Worm (Caenorhabditis elegans) whole organism, L1 larva: Measurements from ENCODE around the gene F59B2.8.
"Not testable (repeated sequence)": the region's sequence is repeated elsewhere in the genome, so short reads cannot be mapped to it uniquely, and the experiment has no call there.

ENCODE experiments used
- C34B4.2 ChIP-seq: sonication (generic microtip); optimal IDR thresholded peaks from 2 replicates; lab custom pipeline; 2017; ENCODE audit warnings: mild to moderate bottlenecking, missing genetic modification characterization, missing compliant biosample characterization
- Y116A8C.19 ChIP-seq: sonication (generic microtip); optimal IDR thresholded peaks from 2 replicates; lab custom pipeline; 2016; ENCODE audit warnings: missing compliant biosample characterization, missing genetic modification characterization, borderline replicate concordance
- ama-1 ChIP-seq: fragments of 150-350 bp; optimal IDR thresholded peaks from 2 replicates; lab custom pipeline; 2014
- ceh-8 ChIP-seq: fragments of 200-800 bp; sonication (Bioruptor generic); optimal IDR thresholded peaks from 2 replicates; lab custom pipeline; 2018; ENCODE audit warnings: mild to moderate bottlenecking, missing genetic modification characterization, moderate library complexity, missing compliant biosample characterization
- ceh-82 ChIP-seq, 3 experiments: fragments of 150-350 bp in 1 of 3; sonication (generic microtip) in 2 of 3; optimal IDR thresholded peaks; 2 replicates each; lab custom pipeline; 2014 to 2017; ENCODE audit warnings: missing biosample characterization in 3 of 3, missing genetic modification characterization in 3 of 3
- dpl-1 ChIP-seq, 3 experiments: fragments of 150-350 bp in 2 of 3; sonication (generic microtip) in 1 of 3; optimal IDR thresholded peaks; 2 replicates each; lab custom pipeline; 2014 to 2017; ENCODE audit warnings: missing biosample characterization in 3 of 3, missing genetic modification characterization in 3 of 3, missing genetic modification reagents in 3 of 3
- efl-1 ChIP-seq, 4 experiments: fragments of 150-350 bp; optimal IDR thresholded peaks in 3 of 4; peaks in 1 of 4; 1 replicate in 1 of 4; 2 replicates in 3 of 4; lab custom pipeline; 2014; ENCODE audit warnings: missing biosample characterization in 2 of 4, missing genetic modification characterization in 2 of 4, missing genetic modification reagents in 2 of 4
- elt-3 ChIP-seq, 6 experiments: fragments of 150-350 bp in 1 of 6; sonication (generic microtip); optimal IDR thresholded peaks; 2 replicates each; lab custom pipeline; 2017 to 2018; ENCODE audit warnings: missing biosample characterization in 6 of 6, missing genetic modification characterization in 6 of 6, inconsistent platforms in 1 of 6
- ets-5 ChIP-seq: fragments of 200-800 bp; sonication (Bioruptor generic); IDR thresholded peaks from 2 replicates; pipeline ENCODE4 v1.3.6; 2022; ENCODE audit warnings: missing genetic modification characterization, missing compliant biosample characterization
- fkh-10 ChIP-seq: sonication (generic microtip); optimal IDR thresholded peaks from 2 replicates; lab custom pipeline; 2017; ENCODE audit warnings: missing biosample characterization, missing genetic modification reagents, missing genetic modification characterization
- jun-1 ChIP-seq: fragments of 150-350 bp; optimal IDR thresholded peaks from 2 replicates; lab custom pipeline; 2014; ENCODE audit warnings: missing biosample characterization, missing genetic modification reagents, missing genetic modification characterization
- lin-13 ChIP-seq: fragments of 150-350 bp; optimal IDR thresholded peaks from 2 replicates; lab custom pipeline; 2014; ENCODE audit warnings: missing biosample characterization, missing genetic modification reagents, missing genetic modification characterization
- mab-9 ChIP-seq: fragments of 200-800 bp; sonication (Bioruptor generic); IDR thresholded peaks from 2 replicates; pipeline ENCODE4 v1.3.6; 2022; ENCODE audit warnings: missing genetic modification reagents, missing genetic modification characterization, missing compliant biosample characterization
- mef-2 ChIP-seq: fragments of 150-350 bp; optimal IDR thresholded peaks from 2 replicates; lab custom pipeline; 2014; ENCODE audit warnings: missing biosample characterization, missing genetic modification characterization
- nhr-11 ChIP-seq: fragments of 150-350 bp; optimal IDR thresholded peaks from 2 replicates; lab custom pipeline; 2014; ENCODE audit warnings: missing biosample characterization, missing genetic modification characterization
- nhr-19 ChIP-seq: fragments of 200-800 bp; sonication (Bioruptor generic); conservative IDR thresholded peaks from 2 replicates; pipeline ENCODE4 v1.3.6; 2022; ENCODE audit warnings: missing genetic modification characterization, missing compliant biosample characterization
- nhr-20 ChIP-seq: sonication (generic microtip); optimal IDR thresholded peaks from 2 replicates; lab custom pipeline; 2016; ENCODE audit warnings: mild to moderate bottlenecking, missing genetic modification characterization, missing compliant biosample characterization
- nhr-71 ChIP-seq: sonication (generic microtip); optimal IDR thresholded peaks from 2 replicates; lab custom pipeline; 2016; ENCODE audit warnings: mild to moderate bottlenecking, missing genetic modification characterization, moderate library complexity, missing compliant biosample characterization
- nhr-76 ChIP-seq: sonication (generic microtip); optimal IDR thresholded peaks from 2 replicates; lab custom pipeline; 2017; ENCODE audit warnings: missing biosample characterization, missing genetic modification characterization
- nhr-84 ChIP-seq: sonication (generic microtip); optimal IDR thresholded peaks from 2 replicates; lab custom pipeline; 2017; ENCODE audit warnings: missing biosample characterization, missing genetic modification characterization
- nhr-85 ChIP-seq: sonication (generic microtip); peaks from one replicate; lab custom pipeline; 2016; ENCODE audit warnings: missing genetic modification characterization, inconsistent platforms, missing compliant biosample characterization
- pqm-1 ChIP-seq: sonication (generic microtip); optimal IDR thresholded peaks from 3 replicates; lab custom pipeline; 2017; ENCODE audit warnings: missing biosample characterization, missing genetic modification characterization
- rnt-1 ChIP-seq: sonication (generic microtip); optimal IDR thresholded peaks from 2 replicates; lab custom pipeline; 2016; ENCODE audit warnings: mild to moderate bottlenecking, missing genetic modification characterization, moderate library complexity, missing compliant biosample characterization
- skn-1 ChIP-seq: fragments of 150-350 bp; optimal IDR thresholded peaks from 2 replicates; lab custom pipeline; 2014; ENCODE audit warnings: missing biosample characterization, missing genetic modification characterization
- snpc-4 ChIP-seq: fragments of 150-350 bp; optimal IDR thresholded peaks from 2 replicates; lab custom pipeline; 2014; ENCODE audit warnings: missing biosample characterization, missing genetic modification characterization
- snu-23 ChIP-seq: sonication (generic microtip); optimal IDR thresholded peaks from 2 replicates; lab custom pipeline; 2016; ENCODE audit warnings: missing genetic modification characterization, missing compliant biosample characterization
- sup-37 ChIP-seq: fragments of 200-800 bp; sonication (Bioruptor generic); optimal IDR thresholded peaks from 2 replicates; lab custom pipeline; 2018; ENCODE audit warnings: mild to moderate bottlenecking, missing genetic modification characterization, missing compliant biosample characterization
- swsn-7 ChIP-seq: sonication (generic microtip); optimal IDR thresholded peaks from 2 replicates; lab custom pipeline; 2016; ENCODE audit warnings: missing genetic modification characterization, missing compliant biosample characterization
- tbx-2 ChIP-seq: sonication (generic microtip); optimal IDR thresholded peaks from 2 replicates; lab custom pipeline; 2016; ENCODE audit warnings: missing genetic modification characterization, missing compliant biosample characterization
- unc-130 ChIP-seq: fragments of 150-350 bp; optimal IDR thresholded peaks from 2 replicates; lab custom pipeline; 2017; ENCODE audit warnings: missing biosample characterization, missing genetic modification characterization, inconsistent platforms

The F59B2.8 gene

DNA sequence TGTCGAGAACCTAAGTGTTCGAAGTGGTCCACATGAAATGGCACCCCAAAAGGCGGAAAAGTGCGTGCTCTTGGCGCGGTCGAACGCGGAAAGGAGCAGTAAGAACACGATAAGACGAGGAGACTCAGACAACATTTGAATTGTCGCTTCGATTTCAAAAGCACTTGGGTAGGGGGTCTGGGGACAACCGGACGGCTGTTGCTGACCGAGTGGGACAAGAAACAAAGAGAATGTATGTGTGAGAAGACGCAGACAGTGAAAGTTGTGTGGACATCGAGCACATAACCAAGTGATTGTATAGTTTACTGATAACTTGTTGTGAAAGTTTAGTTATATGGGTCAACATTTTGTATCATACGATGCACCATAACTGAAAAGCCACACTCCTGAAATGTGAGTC lies 2.8 kb downstream of the F59B2.8 start (continued):
- TF ChIP-seq efl-1 (optimal IDR thresholded peaks at IDR 0.05; lab: Kevin White, UChicago) (no peak), efl-1 (GFP tag; optimal IDR thresholded peaks at IDR 0.05 in 1 of 2; lab: Kevin White, UChicago) (no peak), nhr-71 (tag; lab: Kevin White, UChicago) (no peak), ceh-8 (GFP tag; lab: Kevin White, UChicago) (no peak), lin-13 (GFP tag; lab: Kevin White, UChicago) (no peak), Y116A8C.19 (tag; lab: Kevin White, UChicago) (no peak), rnt-1 (peak; percentile 30), snu-23 (GFP tag; lab: Kevin White, UChicago) (no peak), ets-5 (GFP tag; lab: Robert Waterston, UW) (no peak), fkh-10 (GFP tag; lab: Kevin White, UChicago) (no peak), nhr-84 (tag; lab: Kevin White, UChicago) (no peak), tbx-2 (tag; lab: Kevin White, UChicago) (no peak), ama-1 (lab: Kevin White, UChicago) (no peak), mef-2 (tag; lab: Kevin White, UChicago) (no peak), nhr-19 (no peak), skn-1 (no peak)

DNA sequence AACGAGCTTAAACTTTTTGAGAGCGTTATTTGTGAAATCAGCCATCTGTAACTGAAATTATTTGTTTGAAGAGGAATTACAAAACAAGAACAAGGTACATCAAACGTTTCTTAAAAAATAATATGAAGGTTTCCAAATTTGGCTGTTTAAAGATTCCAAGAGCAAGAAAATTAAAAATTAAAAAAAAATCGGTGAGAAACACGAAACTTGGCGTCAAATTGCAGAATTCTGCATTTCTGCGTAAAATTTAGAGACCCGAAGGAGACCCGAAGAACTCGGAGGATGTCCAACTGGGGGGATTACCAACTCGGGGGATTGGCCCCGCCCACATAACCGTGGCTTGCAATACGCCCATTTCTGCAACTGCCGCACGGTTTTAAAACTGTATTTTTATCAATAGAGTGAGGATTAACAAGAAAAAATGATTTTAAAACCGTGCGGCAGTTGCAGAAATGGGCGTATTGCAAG lies 4.1 kb downstream of the F59B2.8 start, which contains the start of gene rab-6.1:
Gene rab-6.1, minus strand, starts transcription at position 51 of the 468 bp plus-strand sequence.
- not testable (repeated sequence) for TF ChIP-seq swsn-7 (tag; lab: Kevin White, UChicago); nhr-11 (tag; lab: Kevin White, UChicago); snpc-4

DNA sequence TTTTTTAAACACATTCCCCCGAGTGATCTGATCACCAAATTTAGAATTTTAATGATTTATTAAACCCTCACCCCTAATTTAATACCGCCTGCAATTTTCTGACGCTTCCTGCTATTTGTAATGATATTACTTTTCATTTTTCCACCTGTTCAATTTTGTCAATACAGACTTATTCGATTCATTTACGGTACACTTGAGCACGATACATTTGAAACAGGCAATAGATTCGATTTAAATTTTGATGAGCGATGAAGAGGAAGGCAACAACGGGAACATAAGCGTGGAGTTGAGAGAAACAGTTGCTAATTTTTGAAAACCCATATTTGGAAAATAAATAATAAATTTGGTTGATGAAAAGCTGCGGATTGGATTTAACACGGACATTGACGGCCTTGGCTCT lies 5.3 kb downstream of the F59B2.8 start:
- TF ChIP-seq pqm-1 (tag; lab: Kevin White, UChicago), result no peak
- TF ChIP-seq sup-37, result no peak
- TF ChIP-seq nhr-20 (tag; lab: Kevin White, UChicago), result no peak
- TF ChIP-seq rnt-1, result no peak
- no peak for TF ChIP-seq mab-9 (GFP tag; lab: Robert Waterston, UW)

DNA sequence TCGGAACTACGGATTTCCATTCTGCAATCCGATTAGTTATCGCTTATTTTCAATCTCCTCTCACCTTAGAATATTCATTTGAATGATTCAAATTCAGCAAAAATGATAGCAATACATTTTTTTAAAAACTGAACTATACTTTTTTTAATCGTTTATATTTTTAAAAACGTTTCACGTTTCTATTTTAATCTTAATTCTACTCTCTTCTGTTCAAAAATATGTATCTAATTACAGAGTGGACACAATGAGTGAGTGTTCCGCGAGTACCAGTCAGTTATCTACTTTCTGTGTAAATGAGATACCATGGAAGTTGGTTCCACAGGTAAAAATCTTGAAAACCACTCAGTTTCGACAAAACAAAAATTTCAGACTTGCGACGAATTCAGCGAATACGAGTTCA lies 7.5 kb downstream of the F59B2.8 start, which contains the start of the genes F59B2.15 and zif-1:
Gene F59B2.15, minus strand, starts transcription at position 101 of the 400 bp plus-strand sequence.
Gene zif-1, plus strand, starts transcription at position 235 of the 400 bp plus-strand sequence.
- TF ChIP-seq elt-3 (tag; optimal IDR thresholded peaks at IDR 0.05; lab: Kevin White, UChicago) (no peak), Y116A8C.19 (tag; lab: Kevin White, UChicago) (no peak)

DNA sequence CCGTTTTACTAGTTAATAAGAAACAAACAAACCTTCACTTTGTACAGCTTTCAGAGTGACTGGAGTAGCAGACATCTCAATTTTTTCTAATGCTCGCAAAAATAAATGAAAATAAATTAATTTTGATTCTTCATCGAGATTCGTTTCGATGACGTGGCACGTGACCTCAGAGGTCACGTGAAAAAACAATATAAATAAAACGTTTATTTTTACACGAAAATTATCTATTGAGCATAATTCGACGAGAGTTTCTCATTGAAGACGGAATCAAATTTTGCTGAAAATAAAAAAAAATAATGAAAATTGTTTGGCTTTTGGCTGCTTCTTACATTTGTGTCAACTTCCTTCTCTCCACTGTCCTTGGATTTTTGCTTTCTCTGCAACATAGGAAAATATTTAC lies 8.1 kb downstream of the F59B2.8 start, which contains the start of gene rpn-6.2:
Gene rpn-6.2, minus strand, starts transcription at position 101 of the 400 bp plus-strand sequence.
- no peak for TF ChIP-seq unc-130 (tag; lab: Kevin White, UChicago)
- no peak for TF ChIP-seq nhr-76 (tag; lab: Kevin White, UChicago)
- TF ChIP-seq jun-1 (tag; lab: Kevin White, UChicago), result no peak
- no peak for TF ChIP-seq ceh-82 (tag; optimal IDR thresholded peaks at IDR 0.05; lab: Kevin White, UChicago)
- TF ChIP-seq efl-1 (optimal IDR thresholded peaks at IDR 0.05; lab: Kevin White, UChicago), result no peak
- peak in 1 of 2 experiments; percentile 39 for TF ChIP-seq efl-1 (GFP tag; optimal IDR thresholded peaks at IDR 0.05 in 1 of 2; lab: Kevin White, UChicago)
- TF ChIP-seq C34B4.2 (tag; lab: Kevin White, UChicago), result no peak
- TF ChIP-seq nhr-85 (tag; lab: Kevin White, UChicago), result peak; percentile 48
- TF ChIP-seq, all 84 proteins: peak for 2

DNA sequence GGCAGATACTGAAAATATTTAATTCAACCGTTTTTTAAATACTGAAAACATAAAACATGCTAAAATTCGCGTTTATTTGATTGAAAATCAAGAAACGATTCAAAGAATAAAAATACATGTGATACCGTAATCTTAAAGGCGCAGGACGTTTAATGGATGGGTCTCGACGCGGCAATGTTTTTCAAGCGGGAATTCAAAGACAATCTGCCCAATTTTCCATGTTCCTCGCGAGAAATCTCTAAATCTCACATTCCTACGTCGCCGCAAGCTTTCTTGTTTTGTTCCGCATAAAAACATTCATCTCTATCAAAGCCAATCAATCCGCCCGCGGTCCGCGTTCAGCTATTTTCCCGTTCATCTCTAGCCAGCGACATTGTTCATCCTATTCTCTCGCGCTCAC lies 8.5 kb downstream of the F59B2.8 start:
- TF ChIP-seq dpl-1 (GFP tag; optimal IDR thresholded peaks at IDR 0.05; lab: Kevin White, UChicago) (peak in 1 of 3 experiments; percentile 6), elt-3 (tag; optimal IDR thresholded peaks at IDR 0.05; lab: Kevin White, UChicago) (no peak)
